Fruit fly (Drosophila melanogaster) whole organism, embryonic: ENCODE results near the gene obst-B.

Source experiments
- Ada2b ChIP-seq: fragments of 200-800 bp; sonication (Bioruptor generic); IDR thresholded peaks from 2 replicates; pipeline ENCODE4 v1.3.6; 2022; ENCODE audit warnings: missing biosample characterization, missing genetic modification characterization
- Bgb ChIP-seq: fragments of 200-800 bp; sonication (Bioruptor generic); IDR thresholded peaks from 2 replicates; pipeline ENCODE4 v1.3.6; 2022; ENCODE audit warnings: missing biosample characterization, missing genetic modification characterization; ENCODE audit not compliant: partially characterized antibody
- CG10979 ChIP-seq: fragments of 200-800 bp; sonication (Bioruptor generic); optimal IDR thresholded peaks from 2 replicates; lab custom pipeline; 2018; ENCODE audit warnings: missing biosample characterization, mild to moderate bottlenecking, missing genetic modification characterization, moderate library complexity
- CG11696 ChIP-seq: fragments of 200-800 bp; sonication (Bioruptor generic); IDR thresholded peaks from 2 replicates; pipeline ENCODE4 v1.3.6; 2022; ENCODE audit warnings: missing biosample characterization, missing genetic modification characterization
- CG12071 ChIP-seq: fragments of 200-800 bp; sonication (Bioruptor generic); optimal IDR thresholded peaks from 3 replicates; lab custom pipeline; 2018; ENCODE audit warnings: missing biosample characterization, mild to moderate bottlenecking, missing genetic modification characterization
- CG17328 ChIP-seq: fragments of 200-800 bp; sonication (Bioruptor generic); IDR thresholded peaks from 2 replicates; pipeline ENCODE4 v1.3.6; 2022; ENCODE audit warnings: missing biosample characterization, missing genetic modification characterization
- CG18011 ChIP-seq: fragments of 200-800 bp; sonication (Bioruptor generic); optimal IDR thresholded peaks from 2 replicates; lab custom pipeline; 2017; ENCODE audit warnings: missing biosample characterization, missing genetic modification characterization, mild to moderate bottlenecking, moderate library complexity, missing genotype
- CG2199 ChIP-seq: fragments of 200-800 bp; sonication (Bioruptor generic); IDR thresholded peaks from 3 replicates; pipeline ENCODE4 v1.3.6; 2022; ENCODE audit warnings: missing biosample characterization, missing genetic modification characterization
- CG30020 ChIP-seq: fragments of 200-800 bp; optimal IDR thresholded peaks from 2 replicates; lab custom pipeline; 2019; ENCODE audit warnings: missing biosample characterization, mild to moderate bottlenecking, missing genetic modification characterization, moderate library complexity
- CG33213 ChIP-seq: fragments of 200-800 bp; sonication (Bioruptor generic); optimal IDR thresholded peaks from 3 replicates; lab custom pipeline; 2016; ENCODE audit warnings: missing biosample characterization, missing genetic modification characterization
- CG3995 ChIP-seq: fragments of 200-800 bp; sonication (Bioruptor generic); optimal IDR thresholded peaks from 3 replicates; lab custom pipeline; 2016; ENCODE audit warnings: missing biosample characterization, missing genetic modification characterization
- CG6175 ChIP-seq: fragments of 200-800 bp; sonication (Bioruptor generic); IDR thresholded peaks from 3 replicates; pipeline ENCODE4 v1.3.6; 2022; ENCODE audit warnings: missing biosample characterization, missing genetic modification characterization
- CG7987 ChIP-seq: fragments of 200-800 bp; sonication (Bioruptor generic); optimal IDR thresholded peaks from 2 replicates; lab custom pipeline; 2018; ENCODE audit warnings: missing biosample characterization, mild to moderate bottlenecking, missing genetic modification characterization, moderate library complexity
- CG8290 ChIP-seq, 3 experiments: fragments of 200-800 bp; sonication (Bioruptor generic); optimal IDR thresholded peaks; 2 replicates each; lab custom pipeline; 2016 to 2019; ENCODE audit warnings: missing biosample characterization in 3 of 3, missing genetic modification characterization in 3 of 3, mild to moderate bottlenecking in 2 of 3, moderate library complexity in 1 of 3
- CG8924 ChIP-seq: fragments of 200-800 bp; optimal IDR thresholded peaks from 3 replicates; lab custom pipeline; 2019; ENCODE audit warnings: missing biosample characterization, mild to moderate bottlenecking, missing genetic modification characterization, moderate library complexity
- Camta ChIP-seq: fragments of 200-800 bp; sonication (Bioruptor generic); optimal IDR thresholded peaks from 2 replicates; lab custom pipeline; 2016; ENCODE audit warnings: missing biosample characterization, missing genetic modification characterization
- Dad ChIP-seq: fragments of 200-800 bp; sonication (Bioruptor generic); optimal IDR thresholded peaks from 3 replicates; lab custom pipeline; 2016; ENCODE audit warnings: missing biosample characterization, missing genetic modification characterization
- Doc2 ChIP-seq: fragments of 200-800 bp; sonication (Bioruptor generic); IDR thresholded peaks from 2 replicates; pipeline ENCODE4 v1.3.6; 2022; ENCODE audit warnings: missing biosample characterization, missing genetic modification characterization
- Dref ChIP-seq: fragments of 200-800 bp; sonication (Bioruptor generic); IDR thresholded peaks from 2 replicates; pipeline ENCODE4 v1.3.6; 2022; ENCODE audit warnings: missing biosample characterization, missing genetic modification characterization
- E2f2 ChIP-seq: fragments of 200-800 bp; sonication (Bioruptor generic); IDR thresholded peaks from 2 replicates; pipeline ENCODE4 v1.3.6; 2022; ENCODE audit warnings: missing biosample characterization, missing genetic modification characterization
- Eip74EF ChIP-seq, 2 experiments: fragments of 200-800 bp in 1 of 2; fragments of >200 bp in 1 of 2; sonication (Bioruptor generic) in 1 of 2; optimal IDR thresholded peaks; 2 replicates each; lab custom pipeline; 2017 to 2019; ENCODE audit warnings: missing biosample characterization in 2 of 2, missing genetic modification characterization in 2 of 2, mild to moderate bottlenecking in 1 of 2, moderate library complexity in 1 of 2
- Ets65A ChIP-seq: fragments of 200-800 bp; sonication (Bioruptor generic); peaks from one replicate; lab custom pipeline; 2016; ENCODE audit warnings: missing biosample characterization, missing genetic modification characterization
- Ets97D ChIP-seq: fragments of 200-800 bp; sonication (Bioruptor generic); optimal IDR thresholded peaks from 3 replicates; lab custom pipeline; 2016; ENCODE audit warnings: missing biosample characterization, missing genetic modification characterization
- Kr ChIP-seq: fragments of 200-800 bp; sonication (Bioruptor generic); optimal IDR thresholded peaks from 2 replicates; lab custom pipeline; 2017; ENCODE audit warnings: missing biosample characterization, mild to moderate bottlenecking, missing genetic modification characterization
- Med ChIP-seq: fragments of 200-800 bp; sonication (Bioruptor generic); peaks from one replicate; lab custom pipeline; 2016; ENCODE audit warnings: missing biosample characterization, missing genetic modification characterization, mild to moderate bottlenecking, inconsistent platforms, moderate library complexity
- NC2α ChIP-seq: fragments of 200-800 bp; sonication (Bioruptor generic); optimal IDR thresholded peaks from 2 replicates; lab custom pipeline; 2016; ENCODE audit warnings: missing biosample characterization, missing genetic modification characterization
- Oaz ChIP-seq: fragments of 200-800 bp; sonication (Bioruptor generic); IDR thresholded peaks from 2 replicates; pipeline ENCODE4 v1.3.6; 2022; ENCODE audit warnings: missing biosample characterization, missing genetic modification characterization
- PHDP ChIP-seq: fragments of 200-800 bp; sonication (Bioruptor generic); optimal IDR thresholded peaks from 3 replicates; lab custom pipeline; 2018; ENCODE audit warnings: missing biosample characterization, mild to moderate bottlenecking, missing genetic modification characterization, moderate library complexity
- Sox102F ChIP-seq: fragments of 200-800 bp; sonication (Bioruptor generic); optimal IDR thresholded peaks from 2 replicates; lab custom pipeline; 2018; ENCODE audit warnings: missing biosample characterization, mild to moderate bottlenecking, missing genetic modification characterization, moderate library complexity
- aop ChIP-seq: fragments of 200-800 bp; sonication (Bioruptor generic); IDR thresholded peaks from 2 replicates; pipeline ENCODE4 v1.3.6; 2022; ENCODE audit warnings: missing biosample characterization, missing genetic modification characterization
- ap ChIP-seq: fragments of 200-800 bp; sonication (Bioruptor generic); IDR thresholded peaks from 2 replicates; pipeline ENCODE4 v1.3.6; 2022; ENCODE audit warnings: missing biosample characterization, missing genetic modification characterization
- cg ChIP-seq: fragments of 200-800 bp; sonication (Bioruptor generic); optimal IDR thresholded peaks from 3 replicates; lab custom pipeline; 2019; ENCODE audit warnings: missing biosample characterization, mild to moderate bottlenecking, missing genetic modification characterization, moderate library complexity
- corto ChIP-seq: fragments of 200-800 bp; sonication (Bioruptor generic); optimal IDR thresholded peaks from 2 replicates; lab custom pipeline; 2016; ENCODE audit warnings: missing biosample characterization, mild to moderate bottlenecking, missing genetic modification characterization, moderate library complexity
- gfzf ChIP-seq: fragments of 200-800 bp; sonication (Bioruptor generic); optimal IDR thresholded peaks from 2 replicates; lab custom pipeline; 2016; ENCODE audit warnings: missing biosample characterization, mild to moderate bottlenecking, missing genetic modification characterization, moderate library complexity
- nmo ChIP-seq: fragments of 200-800 bp; sonication (Bioruptor generic); optimal IDR thresholded peaks from 2 replicates; lab custom pipeline; 2018; ENCODE audit warnings: missing biosample characterization, mild to moderate bottlenecking, missing genetic modification characterization, moderate library complexity
- nom ChIP-seq: fragments of 200-800 bp; sonication (Bioruptor generic); optimal IDR thresholded peaks from 2 replicates; lab custom pipeline; 2017; ENCODE audit warnings: missing biosample characterization, missing genetic modification characterization, mild to moderate bottlenecking, moderate library complexity, missing genetic modification reagents
- sug ChIP-seq: fragments of 200-800 bp; optimal IDR thresholded peaks from 2 replicates; lab custom pipeline; 2019; ENCODE audit warnings: missing biosample characterization, mild to moderate bottlenecking, missing genetic modification characterization, moderate library complexity
- zfh2 ChIP-seq: fragments of 200-800 bp; sonication (Bioruptor generic); optimal IDR thresholded peaks from 2 replicates; lab custom pipeline; 2016; ENCODE audit warnings: missing biosample characterization, missing genetic modification characterization

obst-B gene

dm6 chr2L:9996553-9996952 is 35.9 kb upstream of the obst-B start (continued):
- TF ChIP-seq nmo (GFP tag; lab: Kevin White, UChicago) (peak; percentile 34), Sox102F (GFP tag; lab: Kevin White, UChicago) (peak; percentile 17), CG10979 (tag; lab: Kevin White, UChicago) (peak; percentile 46), Dad (GFP tag; lab: Kevin White, UChicago) (no peak), ap (GFP tag; lab: Robert Waterston, UW) (peak; percentile 30; the same call in 1 of the 2 replicates), CG8290 (GFP tag; optimal IDR thresholded peaks at IDR 0.05; lab: Kevin White, UChicago) (no peak), CG8290 (tag; optimal IDR thresholded peaks at IDR 0.05; lab: Kevin White, UChicago) (peak in 1 of 2 experiments; percentile 68), NC2α (GFP tag; lab: Kevin White, UChicago) (no peak), Camta (GFP tag; lab: Kevin White, UChicago) (peak; percentile 10), gfzf (no peak)
- TF ChIP-seq, all 482 proteins: peak for 69

dm6 chr2L:10002408-10003358 is 29.8 kb upstream of the obst-B start, which contains the start of the genes CG31875 and SoYb:
Gene CG31875, minus strand, starts transcription at chr2L:10002736.
Gene SoYb, minus strand, starts transcription at chr2L:10002736.
- TF ChIP-seq CG18011 (GFP tag; lab: Kevin White, UChicago) = no peak
- no peak for TF ChIP-seq zfh2 (GFP tag; lab: Kevin White, UChicago)
- TF ChIP-seq CG8924 = no peak
- TF ChIP-seq CG7987 (GFP tag; lab: Kevin White, UChicago) = peak; percentile 29
- TF ChIP-seq Doc2 (GFP tag; lab: Robert Waterston, UW) = no peak
- TF ChIP-seq PHDP (tag; lab: Kevin White, UChicago) = no peak
- no peak for TF ChIP-seq Bgb (GFP tag; lab: Robert Waterston, UW)
- TF ChIP-seq E2f2 (GFP tag; lab: Robert Waterston, UW) = 0 out of 2 replicates have a peak, but pooled peaks have one; percentile 34
- TF ChIP-seq CG2199 (GFP tag; lab: Robert Waterston, UW) = 0 out of 3 replicates have a peak, but pooled peaks have one; percentile 65
- no peak for TF ChIP-seq aop (GFP tag; lab: Robert Waterston, UW)
- peak; percentile 9 for TF ChIP-seq Ets97D
- peak; percentile 39 for TF ChIP-seq cg (GFP tag; lab: Kevin White, UChicago)
- peak; percentile 13 for TF ChIP-seq Med (GFP tag; lab: Kevin White, UChicago)
- no peak for TF ChIP-seq nom (GFP tag; lab: Kevin White, UChicago)
- no peak for TF ChIP-seq CG33213 (GFP tag; lab: Kevin White, UChicago)
- 0 out of 2 replicates have a peak, but pooled peaks have one; percentile 9 for TF ChIP-seq CG17328 (GFP tag; lab: Robert Waterston, UW)
- TF ChIP-seq Oaz (GFP tag; lab: Robert Waterston, UW) = no peak
- TF ChIP-seq Dref (GFP tag; lab: Robert Waterston, UW) = peak; percentile 51
- no peak for TF ChIP-seq Ada2b (GFP tag; lab: Robert Waterston, UW)
- TF ChIP-seq corto (GFP tag; lab: Kevin White, UChicago) = peak; percentile 5
- peak in 1 of 2 experiments; percentile 25 for TF ChIP-seq Eip74EF (GFP tag; optimal IDR thresholded peaks at IDR 0.05; lab: Kevin White, UChicago)
- TF ChIP-seq CG3995 = no peak
- TF ChIP-seq CG30020 (tag; lab: Kevin White, UChicago) = no peak
- no peak for TF ChIP-seq CG12071 (GFP tag; lab: Kevin White, UChicago)
- no peak for TF ChIP-seq CG11696 (GFP tag; lab: Robert Waterston, UW)
- no peak for TF ChIP-seq sug (tag; lab: Kevin White, UChicago)
- peak; percentile 87 for TF ChIP-seq Ets65A
- peak; percentile 39 for TF ChIP-seq Kr
- TF ChIP-seq CG6175 (GFP tag; lab: Robert Waterston, UW) = no peak
